Worm (Caenorhabditis elegans) whole organism, L3 larva: ENCODE results near the gene unc-2.

Source experiments
- R02D3.7 ChIP-seq: fragments of 150-350 bp; optimal IDR thresholded peaks from 2 replicates; lab custom pipeline; 2014; ENCODE audit warnings: missing biosample characterization, missing genetic modification characterization
- aly-2 ChIP-seq: fragments of 150-350 bp; optimal IDR thresholded peaks from 2 replicates; lab custom pipeline; 2014; ENCODE audit warnings: missing biosample characterization, missing genetic modification characterization
- ama-1 ChIP-seq: fragments of 150-350 bp; optimal IDR thresholded peaks from 2 replicates; lab custom pipeline; 2018
- ceh-16 ChIP-seq: sonication (generic microtip); optimal IDR thresholded peaks from 2 replicates; lab custom pipeline; 2017; ENCODE audit warnings: missing biosample characterization, missing genetic modification characterization
- ceh-82 ChIP-seq: fragments of 150-350 bp; optimal IDR thresholded peaks from 2 replicates; lab custom pipeline; 2014; ENCODE audit warnings: missing biosample characterization, missing genetic modification characterization
- daf-12 ChIP-seq: fragments of 150-350 bp; optimal IDR thresholded peaks from 2 replicates; lab custom pipeline; 2014; ENCODE audit warnings: missing biosample characterization, missing genetic modification reagents, missing genetic modification characterization
- elt-1 ChIP-seq: fragments of 150-350 bp; optimal IDR thresholded peaks from 2 replicates; lab custom pipeline; 2014; ENCODE audit warnings: missing biosample characterization, missing genetic modification characterization
- elt-2 ChIP-seq: sonication (generic microtip); optimal IDR thresholded peaks from 2 replicates; lab custom pipeline; 2016; ENCODE audit warnings: missing genetic modification reagents, mild to moderate bottlenecking, missing genetic modification characterization, missing compliant biosample characterization
- fkh-10 ChIP-seq: sonication (generic microtip); optimal IDR thresholded peaks from 2 replicates; lab custom pipeline; 2017; ENCODE audit warnings: missing biosample characterization, missing genetic modification reagents, missing genetic modification characterization
- fkh-2 ChIP-seq: fragments of 150-350 bp; optimal IDR thresholded peaks from 2 replicates; lab custom pipeline; 2014; ENCODE audit warnings: missing biosample characterization, missing genetic modification reagents, missing genetic modification characterization
- hmg-11 ChIP-seq: sonication (generic microtip); optimal IDR thresholded peaks from 2 replicates; lab custom pipeline; 2016; ENCODE audit warnings: missing genetic modification characterization, missing compliant biosample characterization
- jun-1 ChIP-seq: fragments of 150-350 bp; optimal IDR thresholded peaks from 2 replicates; lab custom pipeline; 2014; ENCODE audit warnings: missing biosample characterization, missing genetic modification reagents, missing genetic modification characterization
- lin-15B ChIP-seq: fragments of 150-350 bp; optimal IDR thresholded peaks from 2 replicates; lab custom pipeline; 2014; ENCODE audit warnings: missing biosample characterization, missing genetic modification characterization
- lin-39 ChIP-seq: fragments of 150-350 bp; optimal IDR thresholded peaks from 2 replicates; lab custom pipeline; 2018; ENCODE audit warnings: missing biosample characterization, missing genetic modification reagents, missing genetic modification characterization
- lsy-12 ChIP-seq: sonication (generic microtip); optimal IDR thresholded peaks from 2 replicates; lab custom pipeline; 2016; ENCODE audit warnings: mild to moderate bottlenecking, missing genetic modification characterization, missing compliant biosample characterization
- mdl-1 ChIP-seq: fragments of 150-350 bp; optimal IDR thresholded peaks from 2 replicates; lab custom pipeline; 2014; ENCODE audit warnings: missing biosample characterization, missing genetic modification characterization
- mml-1 ChIP-seq: fragments of 150-350 bp; sonication (generic microtip); optimal IDR thresholded peaks from 3 replicates; lab custom pipeline; 2014; ENCODE audit warnings: missing biosample characterization, missing genetic modification characterization
- nfya-1 ChIP-seq: sonication (generic microtip); optimal IDR thresholded peaks from 2 replicates; lab custom pipeline; 2017; ENCODE audit warnings: missing genetic modification characterization, mild to moderate bottlenecking, missing compliant biosample characterization, antibody characterized with exemption, moderate library complexity; ENCODE audit not compliant: insufficient read depth
- nhr-11 ChIP-seq: fragments of 150-350 bp; optimal IDR thresholded peaks from 2 replicates; lab custom pipeline; 2014; ENCODE audit warnings: missing biosample characterization, missing genetic modification characterization
- nhr-23 ChIP-seq: fragments of 150-350 bp; optimal IDR thresholded peaks from 2 replicates; lab custom pipeline; 2014; ENCODE audit warnings: missing biosample characterization, missing genetic modification reagents, missing genetic modification characterization
- nhr-237 ChIP-seq: fragments of 150-350 bp; optimal IDR thresholded peaks from 2 replicates; lab custom pipeline; 2014; ENCODE audit warnings: missing biosample characterization, missing genetic modification characterization
- nhr-25 ChIP-seq: sonication (generic microtip); optimal IDR thresholded peaks from 2 replicates; lab custom pipeline; 2017; ENCODE audit warnings: missing biosample characterization, missing genetic modification characterization
- nhr-28 ChIP-seq: fragments of 150-350 bp; optimal IDR thresholded peaks from 2 replicates; lab custom pipeline; 2014; ENCODE audit warnings: missing biosample characterization, missing genetic modification characterization
- nhr-43 ChIP-seq: sonication (generic microtip); optimal IDR thresholded peaks from 2 replicates; lab custom pipeline; 2016; ENCODE audit warnings: mild to moderate bottlenecking, missing genetic modification characterization, missing compliant biosample characterization; ENCODE audit not compliant: poor library complexity, severe bottlenecking
- nhr-67 ChIP-seq: fragments of 150-350 bp; optimal IDR thresholded peaks from 2 replicates; lab custom pipeline; 2014; ENCODE audit warnings: missing biosample characterization, missing genetic modification characterization
- nhr-76 ChIP-seq: fragments of 150-350 bp; sonication (generic microtip); optimal IDR thresholded peaks from 5 replicates; lab custom pipeline; 2014; ENCODE audit warnings: missing biosample characterization, missing genetic modification characterization
- nhr-77 ChIP-seq: fragments of 150-350 bp; optimal IDR thresholded peaks from 2 replicates; lab custom pipeline; 2014; ENCODE audit warnings: missing biosample characterization, missing genetic modification characterization
- pha-4 ChIP-seq: fragments of 150-350 bp; optimal IDR thresholded peaks from 2 replicates; lab custom pipeline; 2014; ENCODE audit warnings: missing biosample characterization, missing genetic modification reagents, missing genetic modification characterization
- pqm-1 ChIP-seq: fragments of 150-350 bp; optimal IDR thresholded peaks from 2 replicates; lab custom pipeline; 2017; ENCODE audit warnings: missing biosample characterization, missing genetic modification characterization, inconsistent platforms
- sea-2 ChIP-seq: fragments of 150-350 bp; sonication (generic microtip); optimal IDR thresholded peaks from 4 replicates; lab custom pipeline; 2014; ENCODE audit warnings: missing biosample characterization, missing genetic modification reagents, missing genetic modification characterization
- skn-1 ChIP-seq: fragments of 150-350 bp; optimal IDR thresholded peaks from 2 replicates; lab custom pipeline; 2014; ENCODE audit warnings: missing biosample characterization, missing genetic modification characterization
- snpc-4 ChIP-seq: fragments of 150-350 bp; optimal IDR thresholded peaks from 2 replicates; lab custom pipeline; 2014; ENCODE audit warnings: missing biosample characterization, missing genetic modification characterization
- unc-39 ChIP-seq: sonication (generic microtip); optimal IDR thresholded peaks from 4 replicates; lab custom pipeline; 2017; ENCODE audit warnings: missing biosample characterization, missing genetic modification characterization
- zag-1 ChIP-seq: fragments of 150-350 bp; optimal IDR thresholded peaks from 2 replicates; lab custom pipeline; 2014; ENCODE audit warnings: missing biosample characterization, missing genetic modification characterization

The unc-2 gene

ce11 chrX:2731416-2731815, 31.9 kb downstream of the unc-2 start:
- peak; percentile 37 for TF ChIP-seq nfya-1
- no peak for TF ChIP-seq ceh-16
- no peak for TF ChIP-seq lin-39
- TF ChIP-seq nhr-23 = no peak
- no peak for TF ChIP-seq elt-2 (tag; lab: Kevin White, UChicago)
- peak; percentile 28 for TF ChIP-seq hmg-11
- TF ChIP-seq mml-1 (tag; lab: Kevin White, UChicago) = no peak
- TF ChIP-seq mdl-1 (tag; lab: Kevin White, UChicago) = no peak

ce11 chrX:2729857-2730256, 33.5 kb downstream of the unc-2 start:
- TF ChIP-seq pqm-1 (tag; lab: Kevin White, UChicago) (no peak), fkh-10 (GFP tag; lab: Kevin White, UChicago) (peak; percentile 28), ceh-82 (tag; lab: Kevin White, UChicago) (no peak), lsy-12 (tag; lab: Kevin White, UChicago) (no peak), R02D3.7 (tag; lab: Kevin White, UChicago) (no peak)

DNA sequence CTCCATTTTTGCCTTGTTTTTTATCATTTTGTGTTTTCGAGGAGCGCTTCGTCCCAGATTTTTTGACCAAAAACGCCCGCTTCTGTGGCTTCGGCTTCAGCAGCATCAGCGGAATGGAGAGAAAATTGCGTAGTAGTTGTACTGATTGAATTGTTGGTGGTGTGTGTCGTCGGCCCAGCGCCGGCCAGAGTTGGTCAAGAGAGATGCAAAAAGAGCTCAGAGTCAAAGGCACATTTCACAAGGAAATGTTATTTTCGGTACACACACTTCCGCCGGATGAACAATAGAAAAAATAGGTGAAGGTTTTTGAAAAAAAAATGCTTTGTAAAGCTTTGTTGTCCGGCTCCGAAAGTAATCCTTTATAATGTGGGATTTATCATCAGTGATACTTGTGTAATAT, 35.6 kb downstream of the unc-2 start:
- TF ChIP-seq unc-39 (tag; lab: Kevin White, UChicago) (no peak), fkh-10 (GFP tag; lab: Kevin White, UChicago) (peak; percentile 52)

DNA sequence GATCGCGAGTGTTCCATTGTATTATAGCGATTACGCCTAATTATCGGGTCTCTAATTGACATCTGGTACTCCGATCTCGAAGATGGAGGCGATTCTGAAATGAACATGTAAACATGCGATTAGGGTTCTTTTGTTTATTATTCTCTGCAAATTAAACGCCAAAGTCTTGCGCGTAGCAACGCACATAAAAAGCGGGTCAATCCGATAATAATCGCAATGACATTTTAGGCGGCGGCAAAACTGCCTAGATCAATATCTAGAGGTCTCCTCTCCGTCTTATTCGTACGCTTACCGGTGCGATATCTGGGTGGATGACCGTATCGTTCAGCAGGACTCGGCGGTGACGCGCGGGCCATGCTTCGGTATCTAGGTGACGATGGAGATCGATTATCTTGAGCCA, 50.3 kb downstream of the unc-2 start:
- no peak for TF ChIP-seq lin-15B (tag; lab: Kevin White, UChicago)
- no peak for TF ChIP-seq pqm-1 (tag; lab: Kevin White, UChicago)
- TF ChIP-seq daf-12 (tag; lab: Kevin White, UChicago) = no peak
- no peak for TF ChIP-seq mml-1 (tag; lab: Kevin White, UChicago)
- peak; percentile 84 for TF ChIP-seq elt-1 (tag; lab: Kevin White, UChicago)
- peak; percentile 68 for TF ChIP-seq nhr-23
- TF ChIP-seq jun-1 (tag; lab: Kevin White, UChicago) = no peak
- peak; percentile 42 for TF ChIP-seq nhr-25 (tag; lab: Kevin White, UChicago)

ce11 chrX:2709183-2709582, 54.1 kb downstream of the unc-2 start:
- no peak for TF ChIP-seq fkh-2 (tag; lab: Kevin White, UChicago)
- no peak for TF ChIP-seq skn-1 (tag; lab: Kevin White, UChicago)
- no peak for TF ChIP-seq nhr-28 (tag; lab: Kevin White, UChicago)
- TF ChIP-seq pqm-1 (tag; lab: Kevin White, UChicago) = no peak
- no peak for TF ChIP-seq nhr-77 (tag; lab: Kevin White, UChicago)
- TF ChIP-seq nhr-11 (tag; lab: Kevin White, UChicago) = no peak
- peak; percentile 4 for TF ChIP-seq nhr-23
- no peak for TF ChIP-seq snpc-4
- TF ChIP-seq nhr-67 (tag; lab: Kevin White, UChicago) = no peak
- TF ChIP-seq mml-1 (tag; lab: Kevin White, UChicago) = no peak
- TF ChIP-seq nhr-25 (tag; lab: Kevin White, UChicago) = peak; percentile 32
- TF ChIP-seq elt-1 (tag; lab: Kevin White, UChicago) = peak; percentile 40
- TF ChIP-seq R02D3.7 (tag; lab: Kevin White, UChicago) = no peak

DNA sequence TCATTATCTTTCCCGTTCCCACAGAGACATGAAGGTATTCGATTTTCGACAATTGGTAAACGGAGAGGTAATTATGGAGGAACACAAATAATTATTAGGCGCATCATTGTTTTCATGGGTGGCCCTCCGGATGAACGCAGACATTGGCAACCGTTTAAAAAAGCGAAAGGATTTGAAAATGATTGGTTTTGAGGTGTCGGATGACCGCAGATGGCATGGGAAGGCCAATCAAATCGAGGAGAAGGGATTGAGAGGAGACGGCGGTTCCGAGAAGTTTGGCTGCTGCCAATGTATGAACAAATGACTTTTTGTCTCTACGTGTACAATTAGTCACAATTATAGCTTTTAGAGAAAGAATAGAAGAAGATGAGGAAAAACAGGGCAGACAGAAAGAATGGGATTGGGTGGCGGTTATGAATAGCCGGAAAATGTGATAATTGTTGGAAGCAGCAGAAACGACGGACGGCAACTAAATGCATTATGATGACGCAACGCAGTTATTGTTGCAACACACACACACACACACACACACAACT, 55.8 kb downstream of the unc-2 start:
- no peak for TF ChIP-seq fkh-10 (GFP tag; lab: Kevin White, UChicago)
- TF ChIP-seq elt-2 (tag; lab: Kevin White, UChicago) = no peak
- TF ChIP-seq nhr-67 (tag; lab: Kevin White, UChicago) = no peak
- no peak for TF ChIP-seq nhr-43 (tag; lab: Kevin White, UChicago)
- TF ChIP-seq nhr-77 (tag; lab: Kevin White, UChicago) = no peak
- no peak for TF ChIP-seq R02D3.7 (tag; lab: Kevin White, UChicago)
- TF ChIP-seq nhr-76 (tag; lab: Kevin White, UChicago) = no peak
- no peak for TF ChIP-seq zag-1 (tag; lab: Kevin White, UChicago)
- no peak for TF ChIP-seq fkh-2 (tag; lab: Kevin White, UChicago)
- no peak for TF ChIP-seq ceh-16
- TF ChIP-seq sea-2 (GFP tag; lab: Kevin White, UChicago) = no peak
- TF ChIP-seq mdl-1 (tag; lab: Kevin White, UChicago) = no peak
- no peak for TF ChIP-seq jun-1 (tag; lab: Kevin White, UChicago)
- no peak for TF ChIP-seq mml-1 (tag; lab: Kevin White, UChicago)
- TF ChIP-seq daf-12 (tag; lab: Kevin White, UChicago) = no peak
- TF ChIP-seq ama-1 = no peak
- TF ChIP-seq pha-4 (tag; lab: Kevin White, UChicago) = no peak
- no peak for TF ChIP-seq nhr-25 (tag; lab: Kevin White, UChicago)
- no peak for TF ChIP-seq aly-2 (tag; lab: Kevin White, UChicago)
- no peak for TF ChIP-seq nhr-237 (tag; lab: Kevin White, UChicago)
